Worm (Caenorhabditis elegans) whole organism, late embryonic: ENCODE results near the gene ceh-23.

Source experiments
- ceh-14 ChIP-seq: sonication (generic microtip); optimal IDR thresholded peaks from 2 replicates; lab custom pipeline; 2016; ENCODE audit warnings: missing genotype, missing genetic modification characterization, missing compliant biosample characterization
- dmd-4 ChIP-seq: sonication (generic microtip); optimal IDR thresholded peaks from 2 replicates; lab custom pipeline; 2016; ENCODE audit warnings: borderline replicate concordance, missing genetic modification characterization, missing compliant biosample characterization
- fkh-10 ChIP-seq: fragments of 150-350 bp; optimal IDR thresholded peaks from 2 replicates; lab custom pipeline; 2014; ENCODE audit warnings: missing biosample characterization, missing genetic modification reagents, missing genetic modification characterization
- lin-11 ChIP-seq: fragments of 200-800 bp; sonication (Bioruptor generic); optimal IDR thresholded peaks from 2 replicates; lab custom pipeline; 2018; ENCODE audit warnings: mild to moderate bottlenecking, missing genetic modification characterization, missing compliant biosample characterization
- nhr-11 ChIP-seq: fragments of 150-350 bp; optimal IDR thresholded peaks from 2 replicates; lab custom pipeline; 2014; ENCODE audit warnings: missing biosample characterization, missing genetic modification characterization
- odd-2 ChIP-seq: sonication (generic microtip); optimal IDR thresholded peaks from 2 replicates; lab custom pipeline; 2017; ENCODE audit warnings: antibody characterized with exemption, mild to moderate bottlenecking, missing genetic modification characterization, missing compliant biosample characterization
- pqm-1 ChIP-seq: sonication (generic microtip); optimal IDR thresholded peaks from 2 replicates; lab custom pipeline; 2016; ENCODE audit warnings: missing genetic modification characterization, missing compliant biosample characterization
- rnt-1 ChIP-seq: sonication (generic microtip); optimal IDR thresholded peaks from 2 replicates; lab custom pipeline; 2016; ENCODE audit warnings: missing genetic modification characterization, missing compliant biosample characterization
- tbx-2 ChIP-seq: sonication (generic microtip); optimal IDR thresholded peaks from 2 replicates; lab custom pipeline; 2016; ENCODE audit warnings: missing genetic modification characterization, missing compliant biosample characterization
- unc-86 ChIP-seq: sonication (generic microtip); optimal IDR thresholded peaks from 2 replicates; lab custom pipeline; 2016; ENCODE audit warnings: missing genetic modification characterization, missing compliant biosample characterization

DNA sequence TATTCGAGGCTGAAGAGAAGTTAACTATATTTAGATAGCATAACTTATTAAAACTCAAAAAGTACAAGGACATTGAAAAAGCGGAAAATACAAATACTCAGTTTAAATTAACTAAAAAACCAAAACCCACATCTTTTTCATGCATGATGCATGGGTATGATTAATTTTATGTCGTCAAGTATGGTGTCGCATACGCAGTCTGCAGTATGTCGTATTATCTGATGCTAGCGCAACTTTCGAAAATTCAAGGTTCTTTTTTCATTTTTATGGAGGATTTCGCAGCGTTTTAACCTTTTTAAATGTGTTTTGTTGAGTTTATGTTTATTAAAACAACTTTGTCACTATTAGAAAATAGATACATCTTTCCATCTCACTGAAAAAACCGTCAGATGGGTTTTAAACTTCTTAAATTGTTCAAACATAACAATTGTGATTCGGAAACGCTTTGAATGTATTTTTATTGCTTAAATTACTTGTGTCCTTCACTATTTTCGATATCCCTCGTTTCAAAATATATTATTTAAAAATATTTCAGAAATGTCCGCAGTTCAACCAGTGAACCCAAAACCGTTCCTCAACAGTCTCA is 22.2 kb downstream of the ceh-23 start, which contains the start of gene snr-5:
- TF ChIP-seq fkh-10 (GFP tag; lab: Kevin White, UChicago) (no peak), ceh-14 (tag; lab: Kevin White, UChicago) (no peak), unc-86 (tag; lab: Kevin White, UChicago) (no peak), lin-11 (tag; lab: Kevin White, UChicago) (no peak), tbx-2 (tag; lab: Kevin White, UChicago) (no peak), nhr-11 (no peak), rnt-1 (tag; lab: Kevin White, UChicago) (no peak), pqm-1 (tag; lab: Kevin White, UChicago) (no peak), dmd-4 (tag; lab: Kevin White, UChicago) (no peak), odd-2 (no peak)
